Worm (Caenorhabditis elegans) whole organism, L4 larva: ENCODE results near the gene B0416.5.

ENCODE experiments used
- D1046.2 ChIP-seq: fragments of 200-800 bp; sonication (Bioruptor generic); IDR thresholded peaks from 2 replicates; pipeline ENCODE4 v1.3.6; 2022; ENCODE audit warnings: missing genetic modification characterization, missing compliant biosample characterization
- R02D3.7 ChIP-seq: fragments of 150-350 bp; sonication (generic microtip); optimal IDR thresholded peaks from 3 replicates; lab custom pipeline; 2014; ENCODE audit warnings: missing biosample characterization, missing genetic modification characterization
- T20F7.1 ChIP-seq: fragments of 200-800 bp; sonication (Bioruptor generic); optimal IDR thresholded peaks from 2 replicates; lab custom pipeline; 2018; ENCODE audit warnings: mild to moderate bottlenecking, missing genetic modification characterization, missing compliant biosample characterization
- Y105C5A.15 ChIP-seq: fragments of 200-800 bp; sonication (Bioruptor generic); IDR thresholded peaks from 2 replicates; pipeline ENCODE4 v1.3.6; 2022; ENCODE audit warnings: missing genetic modification characterization, missing compliant biosample characterization
- Y48G9A.11 ChIP-seq: fragments of 200-800 bp; sonication (Bioruptor generic); IDR thresholded peaks from 2 replicates; pipeline ENCODE4 v1.3.6; 2022; ENCODE audit warnings: missing genetic modification reagents, missing genetic modification characterization, missing compliant biosample characterization
- Y5F2A.4 ChIP-seq: fragments of 200-800 bp; sonication (Bioruptor generic); optimal IDR thresholded peaks from 2 replicates; lab custom pipeline; 2018; ENCODE audit warnings: mild to moderate bottlenecking, missing genetic modification characterization, missing compliant biosample characterization
- ZK337.2 ChIP-seq: fragments of 200-800 bp; sonication (Bioruptor generic); IDR thresholded peaks from 2 replicates; pipeline ENCODE4 v1.3.6; 2022; ENCODE audit warnings: missing genetic modification reagents, missing genetic modification characterization, missing compliant biosample characterization
- arid-1 ChIP-seq: fragments of 200-800 bp; sonication (Bioruptor generic); conservative IDR thresholded peaks from 2 replicates; pipeline ENCODE4 v1.3.6; 2022; ENCODE audit warnings: missing genetic modification reagents, missing genetic modification characterization, missing compliant biosample characterization
- ceh-28 ChIP-seq: fragments of 150-350 bp; optimal IDR thresholded peaks from 2 replicates; lab custom pipeline; 2014; ENCODE audit warnings: missing biosample characterization, missing genetic modification reagents, missing genetic modification characterization
- ceh-44 ChIP-seq: fragments of 200-800 bp; sonication (Bioruptor generic); IDR thresholded peaks from 2 replicates; pipeline ENCODE4 v1.3.6; 2022; ENCODE audit warnings: missing genetic modification reagents, missing genetic modification characterization, missing compliant biosample characterization
- ceh-62 ChIP-seq: sonication (generic microtip); optimal IDR thresholded peaks from 2 replicates; lab custom pipeline; 2017; ENCODE audit warnings: missing biosample characterization, missing genetic modification characterization
- ceh-82 ChIP-seq: sonication (generic microtip); optimal IDR thresholded peaks from 2 replicates; lab custom pipeline; 2017; ENCODE audit warnings: missing biosample characterization, missing genetic modification characterization
- ces-1 ChIP-seq: fragments of 150-350 bp; sonication (generic microtip); optimal IDR thresholded peaks from 4 replicates; lab custom pipeline; 2014; ENCODE audit warnings: missing biosample characterization, missing genetic modification reagents, missing genetic modification characterization
- daf-19 ChIP-seq: fragments of 200-800 bp; sonication (Bioruptor generic); conservative IDR thresholded peaks from 2 replicates; pipeline ENCODE4 v1.3.6; 2022; ENCODE audit warnings: missing genetic modification characterization, missing compliant biosample characterization
- dmd-9 ChIP-seq: fragments of 200-800 bp; sonication (Bioruptor generic); IDR thresholded peaks from 2 replicates; pipeline ENCODE4 v1.3.6; 2022; ENCODE audit warnings: missing genetic modification reagents, missing genetic modification characterization, missing compliant biosample characterization
- dve-1 ChIP-seq: sonication (generic microtip); optimal IDR thresholded peaks from 2 replicates; lab custom pipeline; 2017; ENCODE audit warnings: antibody characterized with exemption, mild to moderate bottlenecking, missing genetic modification characterization, missing compliant biosample characterization; ENCODE audit not compliant: insufficient read depth
- egl-43 ChIP-seq: fragments of 200-800 bp; sonication (Bioruptor generic); IDR thresholded peaks from 2 replicates; pipeline ENCODE4 v1.3.6; 2022; ENCODE audit warnings: missing genetic modification reagents, missing genetic modification characterization, missing compliant biosample characterization
- fkh-10 ChIP-seq: fragments of 150-350 bp; optimal IDR thresholded peaks from 2 replicates; lab custom pipeline; 2014; ENCODE audit warnings: missing biosample characterization, missing genetic modification reagents, missing genetic modification characterization
- gei-8 ChIP-seq: fragments of 200-800 bp; sonication (Bioruptor generic); optimal IDR thresholded peaks from 2 replicates; lab custom pipeline; 2018; ENCODE audit warnings: mild to moderate bottlenecking, missing genetic modification characterization, missing compliant biosample characterization
- hlh-11 ChIP-seq: fragments of 200-800 bp; sonication (Bioruptor generic); optimal IDR thresholded peaks from 2 replicates; lab custom pipeline; 2018; ENCODE audit warnings: mild to moderate bottlenecking, missing genetic modification characterization, missing compliant biosample characterization
- hlh-30 ChIP-seq: sonication (generic microtip); optimal IDR thresholded peaks from 2 replicates; lab custom pipeline; 2017; ENCODE audit warnings: antibody characterized with exemption, mild to moderate bottlenecking, missing genetic modification characterization, missing compliant biosample characterization; ENCODE audit not compliant: insufficient read depth
- hmg-1.1 ChIP-seq: fragments of 200-800 bp; sonication (Bioruptor generic); IDR thresholded peaks from 2 replicates; pipeline ENCODE4 v1.3.6; 2022; ENCODE audit warnings: missing genetic modification reagents, missing genetic modification characterization, missing compliant biosample characterization
- lim-7 ChIP-seq: fragments of 200-800 bp; sonication (Bioruptor generic); IDR thresholded peaks from 2 replicates; pipeline ENCODE4 v1.3.6; 2022; ENCODE audit warnings: missing genetic modification characterization, missing compliant biosample characterization
- lin-1 ChIP-seq: fragments of 200-800 bp; sonication (Bioruptor generic); IDR thresholded peaks from 2 replicates; pipeline ENCODE4 v1.3.6; 2022; ENCODE audit warnings: missing genetic modification reagents, missing genetic modification characterization, missing compliant biosample characterization
- lin-13 ChIP-seq: fragments of 150-350 bp; optimal IDR thresholded peaks from 2 replicates; lab custom pipeline; 2014; ENCODE audit warnings: missing biosample characterization, missing genetic modification reagents, missing genetic modification characterization
- lin-29 ChIP-seq: fragments of 200-800 bp; sonication (Bioruptor generic); IDR thresholded peaks from 2 replicates; pipeline ENCODE4 v1.3.6; 2022; ENCODE audit warnings: missing genetic modification reagents, missing genetic modification characterization, missing compliant biosample characterization
- lin-38 ChIP-seq: fragments of 200-800 bp; sonication (Bioruptor generic); IDR thresholded peaks from 2 replicates; pipeline ENCODE4 v1.3.6; 2022; ENCODE audit warnings: missing genetic modification reagents, missing genetic modification characterization, missing compliant biosample characterization
- lin-39 ChIP-seq: fragments of 150-350 bp; optimal IDR thresholded peaks from 2 replicates; lab custom pipeline; 2014; ENCODE audit warnings: missing biosample characterization, missing genetic modification reagents, missing genetic modification characterization
- lsy-2 ChIP-seq, 2 experiments: fragments of 150-350 bp in 1 of 2; sonication (generic microtip) in 1 of 2; optimal IDR thresholded peaks; 2 replicates each; lab custom pipeline; 2014 to 2017; ENCODE audit warnings: missing biosample characterization in 2 of 2, missing genetic modification characterization in 2 of 2
- madf-5 ChIP-seq, 2 experiments: fragments of 200-800 bp; sonication (Bioruptor generic); IDR thresholded peaks; 2 replicates each; pipeline ENCODE4 v1.3.6; 2022; ENCODE audit warnings: missing compliant biosample characterization in 2 of 2, missing genetic modification characterization in 2 of 2
- mdl-1 ChIP-seq, 2 experiments: fragments of 150-350 bp in 1 of 2; sonication (generic microtip) in 1 of 2; optimal IDR thresholded peaks; 2 replicates each; lab custom pipeline; 2014 to 2017; ENCODE audit warnings: missing biosample characterization in 2 of 2, missing genetic modification characterization in 2 of 2
- mxl-2 ChIP-seq: fragments of 200-800 bp; sonication (Bioruptor generic); conservative IDR thresholded peaks from 2 replicates; pipeline ENCODE4 v1.3.6; 2022; ENCODE audit warnings: missing genetic modification reagents, missing genetic modification characterization, missing compliant biosample characterization
- mxl-3 ChIP-seq: fragments of 200-800 bp; sonication (Bioruptor generic); optimal IDR thresholded peaks from 2 replicates; lab custom pipeline; 2018; ENCODE audit warnings: mild to moderate bottlenecking, missing genetic modification characterization, missing compliant biosample characterization
- nhr-10 ChIP-seq: fragments of 150-350 bp; optimal IDR thresholded peaks from 2 replicates; lab custom pipeline; 2014; ENCODE audit warnings: missing biosample characterization, missing genetic modification characterization
- nhr-28 ChIP-seq: fragments of 150-350 bp; optimal IDR thresholded peaks from 2 replicates; lab custom pipeline; 2014; ENCODE audit warnings: missing biosample characterization, missing genetic modification characterization
- nhr-76 ChIP-seq: fragments of 150-350 bp; optimal IDR thresholded peaks from 2 replicates; lab custom pipeline; 2014; ENCODE audit warnings: missing biosample characterization, missing genetic modification characterization
- nhr-77 ChIP-seq: fragments of 150-350 bp; optimal IDR thresholded peaks from 2 replicates; lab custom pipeline; 2014; ENCODE audit warnings: missing biosample characterization, missing genetic modification characterization
- rbr-2 ChIP-seq: sonication (generic microtip); optimal IDR thresholded peaks from 2 replicates; lab custom pipeline; 2016; ENCODE audit warnings: missing genotype, missing genetic modification characterization, missing compliant biosample characterization
- set-16 ChIP-seq: fragments of 200-800 bp; sonication (Bioruptor generic); IDR thresholded peaks from 2 replicates; pipeline ENCODE4 v1.3.6; 2022; ENCODE audit warnings: missing genetic modification reagents, missing genetic modification characterization, missing compliant biosample characterization
- spr-3 ChIP-seq: fragments of 200-800 bp; sonication (Bioruptor generic); optimal IDR thresholded peaks from 2 replicates; lab custom pipeline; 2018; ENCODE audit warnings: mild to moderate bottlenecking, missing genetic modification characterization, missing compliant biosample characterization
- tra-1 ChIP-seq: fragments of 200-800 bp; sonication (Bioruptor generic); IDR thresholded peaks from 2 replicates; pipeline ENCODE4 v1.3.6; 2022; ENCODE audit warnings: missing genetic modification reagents, missing genetic modification characterization, missing compliant biosample characterization
- unc-62 ChIP-seq, 3 experiments: fragments of 150-350 bp in 1 of 3; sonication (generic microtip); optimal IDR thresholded peaks in 2 of 3; peaks in 1 of 3; 1 replicate in 1 of 3; 2 replicates in 2 of 3; lab custom pipeline; 2014 to 2017; ENCODE audit warnings: missing biosample characterization in 3 of 3, missing genetic modification characterization in 3 of 3, missing genetic modification reagents in 3 of 3, missing genotype in 1 of 3
- vab-7 ChIP-seq: fragments of 200-800 bp; sonication (Bioruptor generic); IDR thresholded peaks from 2 replicates; pipeline ENCODE4 v1.3.6; 2022; ENCODE audit warnings: missing genetic modification reagents, missing genetic modification characterization, missing compliant biosample characterization
- zag-1 ChIP-seq: fragments of 150-350 bp; optimal IDR thresholded peaks from 2 replicates; lab custom pipeline; 2014; ENCODE audit warnings: missing biosample characterization, missing genetic modification characterization
- zfp-2 ChIP-seq: sonication (generic microtip); optimal IDR thresholded peaks from 2 replicates; lab custom pipeline; 2016; ENCODE audit warnings: mild to moderate bottlenecking, missing genetic modification characterization, missing compliant biosample characterization
- zfp-3 ChIP-seq: fragments of 200-800 bp; sonication (Bioruptor generic); conservative IDR thresholded peaks from 2 replicates; pipeline ENCODE4 v1.3.6; 2022; ENCODE audit warnings: missing genetic modification reagents, missing genetic modification characterization, missing compliant biosample characterization
- zip-11 ChIP-seq: fragments of 200-800 bp; sonication (Bioruptor generic); IDR thresholded peaks from 2 replicates; pipeline ENCODE4 v1.3.6; 2022; ENCODE audit warnings: missing genetic modification characterization, missing compliant biosample characterization
- ztf-11 ChIP-seq: fragments of 150-350 bp; optimal IDR thresholded peaks from 2 replicates; lab custom pipeline; 2014; ENCODE audit warnings: missing biosample characterization, missing genetic modification characterization
- ztf-7 ChIP-seq: fragments of 150-350 bp; optimal IDR thresholded peaks from 2 replicates; lab custom pipeline; 2014; ENCODE audit warnings: missing biosample characterization, missing genetic modification characterization

B0416.5 gene

DNA sequence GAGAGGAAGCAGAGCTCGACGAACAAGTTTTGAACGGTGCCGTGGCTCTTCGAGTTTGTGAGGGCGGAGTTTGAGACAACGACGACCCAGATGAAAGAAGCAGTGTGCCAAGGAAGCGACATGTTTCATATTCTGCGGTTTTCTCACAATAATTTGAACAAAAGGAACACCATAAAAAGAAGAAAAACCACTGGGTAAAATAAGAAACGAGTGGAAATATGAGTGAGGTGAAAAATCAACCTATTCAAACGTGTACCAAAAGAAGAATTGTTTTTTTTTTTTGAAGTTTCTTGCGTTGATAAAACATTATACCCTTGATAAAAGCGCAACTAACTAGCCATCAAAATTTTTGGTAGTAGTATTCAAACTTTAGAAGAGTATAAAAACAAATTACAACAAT, 28.5 kb downstream of the B0416.5 start, which contains the start of gene lgc-4:
lgc-4 (minus strand) TSS at position 101 of the 400 bp plus-strand sequence.
- no peak for TF ChIP-seq Y5F2A.4 (GFP tag; lab: Kevin White, UChicago)
- peak in 1 of 2 experiments; percentile 89 for TF ChIP-seq unc-62 (GFP tag; optimal IDR thresholded peaks at IDR 0.05 in 1 of 2; lab: Kevin White, UChicago)
- no peak for TF ChIP-seq unc-62 (tag; optimal IDR thresholded peaks at IDR 0.05; lab: Kevin White, UChicago)
- no peak for TF ChIP-seq nhr-76 (tag; lab: Kevin White, UChicago)

DNA sequence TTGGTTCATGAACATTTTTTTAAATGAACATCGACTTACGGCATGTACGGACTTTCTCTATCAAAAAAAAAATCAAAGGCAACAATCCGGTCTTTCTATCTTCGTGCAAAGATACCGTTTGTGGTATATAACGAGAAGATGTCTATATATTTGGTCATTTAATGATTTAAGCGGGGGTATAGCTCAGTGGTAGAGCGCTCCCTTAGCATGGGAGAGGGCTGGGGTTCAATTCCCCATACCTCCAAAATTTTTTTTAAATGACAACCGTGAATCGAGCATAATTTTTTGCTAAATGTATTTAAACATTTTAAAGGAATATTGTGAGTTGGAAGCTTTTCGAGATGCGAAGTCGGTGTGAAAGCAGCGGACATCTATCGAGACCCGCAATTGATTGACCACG, 32.0 kb downstream of the B0416.5 start:
- TF ChIP-seq egl-43 (GFP tag; lab: Robert Waterston, UW) (peak; percentile 91), mdl-1 (tag; optimal IDR thresholded peaks at IDR 0.05; lab: Kevin White, UChicago) (no peak), lin-1 (GFP tag; lab: Robert Waterston, UW) (peak; percentile 46; the same call in 1 of the 2 replicates), vab-7 (GFP tag; lab: Robert Waterston, UW) (peak; percentile 71), R02D3.7 (no peak), hlh-30 (tag; lab: Kevin White, UChicago) (peak; percentile 30), ceh-28 (tag; lab: Kevin White, UChicago) (no peak), rbr-2 (no peak), lin-13 (no peak), nhr-77 (tag; lab: Kevin White, UChicago) (no peak), ceh-62 (tag; lab: Kevin White, UChicago) (no peak), arid-1 (GFP tag; lab: Robert Waterston, UW) (peak; percentile 73), zip-11 (no peak), gei-8 (GFP tag; lab: Kevin White, UChicago) (peak; percentile 33), hmg-1.1 (GFP tag; lab: Robert Waterston, UW) (0 out of 2 replicates have a peak, but pooled peaks have one; percentile 15), T20F7.1 (GFP tag; lab: Kevin White, UChicago) (no peak), nhr-10 (tag; lab: Kevin White, UChicago) (no peak), ztf-11 (no peak), Y105C5A.15 (GFP tag; lab: Robert Waterston, UW) (0 out of 2 replicates have a peak, but pooled peaks have one; percentile 69), lin-38 (GFP tag; lab: Robert Waterston, UW) (no peak), lim-7 (GFP tag; lab: Robert Waterston, UW) (peak; percentile 88), lsy-2 (tag; optimal IDR thresholded peaks at IDR 0.05; lab: Kevin White, UChicago) (no peak), tra-1 (GFP tag; lab: Robert Waterston, UW) (peak; percentile 64), set-16 (GFP tag; lab: Robert Waterston, UW) (no peak), ces-1 (no peak), madf-5 (GFP tag; IDR thresholded peaks at IDR 0.05; lab: Robert Waterston, UW) (peak; percentile 34 to 67; a peak in 1 of 4 replicates), daf-19 (GFP tag; lab: Robert Waterston, UW) (peak; percentile 60; the same call in 1 of the 2 replicates), ZK337.2 (GFP tag; lab: Robert Waterston, UW) (peak; percentile 56; the same call in 1 of the 2 replicates), zfp-2 (tag; lab: Kevin White, UChicago) (no peak), nhr-28 (tag; lab: Kevin White, UChicago) (no peak), D1046.2 (GFP tag; lab: Robert Waterston, UW) (no peak), ceh-82 (tag; lab: Kevin White, UChicago) (no peak), lin-39 (tag; lab: Kevin White, UChicago) (no peak), mxl-2 (GFP tag; lab: Robert Waterston, UW) (no peak), lin-29 (GFP tag; lab: Robert Waterston, UW) (no peak), zfp-3 (GFP tag; lab: Robert Waterston, UW) (0 out of 2 replicates have a peak, but pooled peaks have one; percentile 19), Y48G9A.11 (GFP tag; lab: Robert Waterston, UW) (peak; percentile 72), fkh-10 (GFP tag; lab: Kevin White, UChicago) (no peak), zag-1 (tag; lab: Kevin White, UChicago) (no peak), spr-3 (GFP tag; lab: Kevin White, UChicago) (no peak), dmd-9 (GFP tag; lab: Robert Waterston, UW) (no peak), hlh-11 (peak; percentile 11), ztf-7 (no peak), dve-1 (tag; lab: Kevin White, UChicago) (no peak), ceh-44 (GFP tag; lab: Robert Waterston, UW) (no peak), mxl-3 (GFP tag; lab: Kevin White, UChicago) (no peak)
